Worm (Caenorhabditis elegans) whole organism, late embryonic: Measurements from ENCODE around the gene cap-2.

ENCODE experiments used
- K02D7.2 ChIP-seq: sonication (generic microtip); optimal IDR thresholded peaks from 2 replicates; lab custom pipeline; 2017; ENCODE audit warnings: mild to moderate bottlenecking, missing genetic modification characterization, missing compliant biosample characterization
- K09A11.1 ChIP-seq: sonication (generic microtip); optimal IDR thresholded peaks from 2 replicates; lab custom pipeline; 2017; ENCODE audit warnings: antibody characterized with exemption, mild to moderate bottlenecking, missing genetic modification characterization, missing compliant biosample characterization; ENCODE audit not compliant: insufficient read depth
- ama-1 ChIP-seq: fragments of 150-350 bp; optimal IDR thresholded peaks from 2 replicates; lab custom pipeline; 2014
- ceh-19 ChIP-seq: fragments of 200-800 bp; sonication (Bioruptor generic); optimal IDR thresholded peaks from 2 replicates; lab custom pipeline; 2018; ENCODE audit warnings: mild to moderate bottlenecking, missing genetic modification characterization, missing compliant biosample characterization
- ceh-2 ChIP-seq: sonication (generic microtip); optimal IDR thresholded peaks from 2 replicates; lab custom pipeline; 2016; ENCODE audit warnings: missing genotype, missing genetic modification characterization, missing compliant biosample characterization
- ceh-24 ChIP-seq: sonication (generic microtip); optimal IDR thresholded peaks from 2 replicates; lab custom pipeline; 2016; ENCODE audit warnings: mild to moderate bottlenecking, missing genetic modification characterization, missing compliant biosample characterization
- ceh-31 ChIP-seq: sonication (generic microtip); optimal IDR thresholded peaks from 2 replicates; lab custom pipeline; 2016; ENCODE audit warnings: missing genetic modification characterization, missing compliant biosample characterization
- ceh-34 ChIP-seq: sonication (generic microtip); optimal IDR thresholded peaks from 2 replicates; lab custom pipeline; 2016; ENCODE audit warnings: mild to moderate bottlenecking, missing genetic modification characterization, missing compliant biosample characterization
- ceh-45 ChIP-seq: fragments of 200-800 bp; sonication (Bioruptor generic); IDR thresholded peaks from 2 replicates; pipeline ENCODE4 v1.3.6; 2022; ENCODE audit warnings: missing genetic modification reagents, missing genetic modification characterization, missing compliant biosample characterization
- ceh-9 ChIP-seq: sonication (generic microtip); optimal IDR thresholded peaks from 2 replicates; lab custom pipeline; 2016; ENCODE audit warnings: mild to moderate bottlenecking, missing genetic modification characterization, inconsistent platforms, missing compliant biosample characterization
- dmd-4 ChIP-seq: sonication (generic microtip); optimal IDR thresholded peaks from 2 replicates; lab custom pipeline; 2016; ENCODE audit warnings: borderline replicate concordance, missing genetic modification characterization, missing compliant biosample characterization
- dve-1 ChIP-seq: sonication (generic microtip); optimal IDR thresholded peaks from 2 replicates; lab custom pipeline; 2017; ENCODE audit warnings: antibody characterized with exemption, mild to moderate bottlenecking, missing genetic modification characterization, missing compliant biosample characterization
- elt-4 ChIP-seq: sonication (generic microtip); optimal IDR thresholded peaks from 2 replicates; lab custom pipeline; 2016; ENCODE audit warnings: missing genetic modification characterization, missing compliant biosample characterization
- fax-1 ChIP-seq: sonication (generic microtip); optimal IDR thresholded peaks from 2 replicates; lab custom pipeline; 2016; ENCODE audit warnings: missing genotype, missing genetic modification characterization, missing compliant biosample characterization
- gmeb-2 ChIP-seq: sonication (generic microtip); optimal IDR thresholded peaks from 2 replicates; lab custom pipeline; 2016; ENCODE audit warnings: missing genetic modification characterization, inconsistent platforms, missing compliant biosample characterization
- hlh-15 ChIP-seq: sonication (generic microtip); optimal IDR thresholded peaks from 2 replicates; lab custom pipeline; 2016; ENCODE audit warnings: missing genetic modification characterization, missing compliant biosample characterization
- hlh-30 ChIP-seq: sonication (generic microtip); optimal IDR thresholded peaks from 2 replicates; lab custom pipeline; 2017; ENCODE audit warnings: antibody characterized with exemption, missing genetic modification characterization, missing compliant biosample characterization; ENCODE audit not compliant: insufficient read depth
- hlh-6 ChIP-seq: sonication (generic microtip); optimal IDR thresholded peaks from 2 replicates; lab custom pipeline; 2016; ENCODE audit warnings: missing genotype, missing genetic modification characterization, missing compliant biosample characterization
- hlh-8 ChIP-seq: sonication (generic microtip); optimal IDR thresholded peaks from 2 replicates; lab custom pipeline; 2016; ENCODE audit warnings: missing genotype, missing genetic modification characterization, missing compliant biosample characterization
- madf-2 ChIP-seq: sonication (generic microtip); optimal IDR thresholded peaks from 2 replicates; lab custom pipeline; 2017; ENCODE audit warnings: missing genetic modification characterization, missing compliant biosample characterization
- mec-3 ChIP-seq: sonication (generic microtip); optimal IDR thresholded peaks from 2 replicates; lab custom pipeline; 2016; ENCODE audit warnings: borderline replicate concordance, missing genetic modification characterization, missing compliant biosample characterization
- nhr-232 ChIP-seq: sonication (generic microtip); optimal IDR thresholded peaks from 2 replicates; lab custom pipeline; 2016; ENCODE audit warnings: missing genetic modification characterization, missing compliant biosample characterization
- npax-4 ChIP-seq: sonication (generic microtip); optimal IDR thresholded peaks from 2 replicates; lab custom pipeline; 2016; ENCODE audit warnings: missing genetic modification characterization, missing compliant biosample characterization
- pax-1 ChIP-seq: fragments of 150-350 bp; optimal IDR thresholded peaks from 2 replicates; lab custom pipeline; 2014; ENCODE audit warnings: missing biosample characterization, missing genetic modification characterization
- pha-2 ChIP-seq: sonication (generic microtip); optimal IDR thresholded peaks from 2 replicates; lab custom pipeline; 2017; ENCODE audit warnings: mild to moderate bottlenecking, missing genetic modification characterization, missing compliant biosample characterization
- pha-4 ChIP-seq: fragments of 150-350 bp; optimal IDR thresholded peaks from 2 replicates; lab custom pipeline; 2018; ENCODE audit warnings: missing biosample characterization, missing genetic modification reagents, missing genetic modification characterization
- pqm-1 ChIP-seq: sonication (generic microtip); optimal IDR thresholded peaks from 2 replicates; lab custom pipeline; 2016; ENCODE audit warnings: missing genetic modification characterization, missing compliant biosample characterization
- rnt-1 ChIP-seq: sonication (generic microtip); optimal IDR thresholded peaks from 2 replicates; lab custom pipeline; 2016; ENCODE audit warnings: missing genetic modification characterization, missing compliant biosample characterization
- sdc-2 ChIP-seq: sonication (generic microtip); optimal IDR thresholded peaks from 2 replicates; lab custom pipeline; 2016; ENCODE audit warnings: missing genotype, missing genetic modification characterization, missing compliant biosample characterization
- sox-4 ChIP-seq: sonication (generic microtip); optimal IDR thresholded peaks from 2 replicates; lab custom pipeline; 2017; ENCODE audit warnings: mild to moderate bottlenecking, missing genetic modification characterization, inconsistent platforms, missing compliant biosample characterization
- tbx-2 ChIP-seq: sonication (generic microtip); optimal IDR thresholded peaks from 2 replicates; lab custom pipeline; 2016; ENCODE audit warnings: missing genetic modification characterization, missing compliant biosample characterization
- tbx-7 ChIP-seq: sonication (generic microtip); optimal IDR thresholded peaks from 2 replicates; lab custom pipeline; 2016; ENCODE audit warnings: missing genotype, missing genetic modification characterization, missing compliant biosample characterization
- ttx-3 ChIP-seq: sonication (generic microtip); optimal IDR thresholded peaks from 2 replicates; lab custom pipeline; 2016; ENCODE audit warnings: missing genetic modification reagents, missing genetic modification characterization, missing compliant biosample characterization
- unc-3 ChIP-seq, 2 experiments: fragments of 200-800 bp in 1 of 2; sonication (Bioruptor generic) in 1 of 2; sonication (generic microtip) in 1 of 2; conservative IDR thresholded peaks in 1 of 2; optimal IDR thresholded peaks in 1 of 2; 2 replicates each; pipeline versions ENCODE4 v1.3.6 to Lab custom; 2016 to 2022; ENCODE audit warnings: missing compliant biosample characterization in 2 of 2, missing genetic modification characterization in 2 of 2, missing genetic modification reagents in 1 of 2
- unc-42 ChIP-seq: sonication (generic microtip); optimal IDR thresholded peaks from 2 replicates; lab custom pipeline; 2016; ENCODE audit warnings: missing genotype, missing genetic modification characterization, missing compliant biosample characterization
- zip-5 ChIP-seq: sonication (generic microtip); optimal IDR thresholded peaks from 2 replicates; lab custom pipeline; 2016; ENCODE audit warnings: missing genetic modification characterization, missing compliant biosample characterization

cap-2 gene

ce11 chrII:10872541-10872940 lies 3.5 kb downstream of the cap-2 start, which contains the start of the genes cyn-4 and copz-1 (continued):
- no peak for TF ChIP-seq ceh-9 (tag; lab: Kevin White, UChicago)

- TF ChIP-seq hlh-15 (tag; lab: Kevin White, UChicago) (no peak), pha-2 (tag; lab: Kevin White, UChicago) (no peak), elt-4 (tag; lab: Kevin White, UChicago) (no peak), dmd-4 (no peak), tbx-2 (tag; lab: Kevin White, UChicago) (no peak), sox-4 (tag; lab: Kevin White, UChicago) (no peak), ceh-34 (tag; lab: Kevin White, UChicago) (no peak), zip-5 (tag; lab: Kevin White, UChicago) (no peak), pha-4 (tag; lab: Kevin White, UChicago) (no peak), ceh-9 (tag; lab: Kevin White, UChicago) (no peak), pqm-1 (tag; lab: Kevin White, UChicago) (no peak), npax-4 (tag; lab: Kevin White, UChicago) (no peak), sdc-2 (no peak), tbx-7 (tag; lab: Kevin White, UChicago) (no peak), K02D7.2 (no peak), ceh-31 (tag; lab: Kevin White, UChicago) (no peak)
Measured at ce11 chrII:10873631-10874030, 4.6 kb downstream of the cap-2 start, which contains the start of gene orc-2. Gene orc-2 (plus strand): TSS chrII:10873931.

ce11 chrII:10880625-10881024 lies 11.6 kb downstream of the cap-2 start, which contains the start of gene lurp-1:
Gene lurp-1 (plus strand): TSS chrII:10880925.
- TF ChIP-seq ceh-19 (GFP tag; lab: Kevin White, UChicago) (no peak), hlh-8 (tag; lab: Kevin White, UChicago) (no peak), unc-42 (tag; lab: Kevin White, UChicago) (no peak), K02D7.2 (no peak), madf-2 (no peak), hlh-30 (tag; lab: Kevin White, UChicago) (no peak), tbx-2 (tag; lab: Kevin White, UChicago) (no peak), fax-1 (no peak), ama-1 (no peak), hlh-15 (tag; lab: Kevin White, UChicago) (no peak)

- TF ChIP-seq dmd-4 (no peak), hlh-6 (no peak), ceh-2 (tag; lab: Kevin White, UChicago) (no peak), mec-3 (tag; lab: Kevin White, UChicago) (no peak), ceh-34 (tag; lab: Kevin White, UChicago) (no peak), gmeb-2 (no peak), tbx-2 (tag; lab: Kevin White, UChicago) (no peak), dve-1 (tag; lab: Kevin White, UChicago) (no peak), ttx-3 (tag; lab: Kevin White, UChicago) (no peak), hlh-15 (tag; lab: Kevin White, UChicago) (no peak), ceh-45 (GFP tag; lab: Robert Waterston, UW) (no peak), madf-2 (no peak), pax-1 (tag; lab: Kevin White, UChicago) (no peak), unc-3 (GFP tag; conservative IDR thresholded peaks at IDR 0.05; lab: Robert Waterston, UW) (no peak), unc-3 (tag; optimal IDR thresholded peaks at IDR 0.05; lab: Kevin White, UChicago) (no peak), rnt-1 (tag; lab: Kevin White, UChicago) (no peak), pha-4 (tag; lab: Kevin White, UChicago) (no peak), pqm-1 (tag; lab: Kevin White, UChicago) (no peak), K09A11.1 (tag; lab: Kevin White, UChicago) (no peak), nhr-232 (tag; lab: Kevin White, UChicago) (no peak), ceh-24 (tag; lab: Kevin White, UChicago) (no peak)
Measured at ce11 chrII:10884396-10884795, 15.4 kb downstream of the cap-2 start, which contains the start of gene egg-3. Gene egg-3 (minus strand): TSS chrII:10884441.
